Worm (Caenorhabditis elegans) whole organism, young adult: Measurements from ENCODE around the gene W10D9.1.

Source experiments
- F10E7.11 ChIP-seq: sonication (generic microtip); optimal IDR thresholded peaks from 2 replicates; lab custom pipeline; 2017; ENCODE audit warnings: mild to moderate bottlenecking, missing genetic modification characterization, moderate library complexity, missing compliant biosample characterization
- F33H1.4 ChIP-seq: fragments of 200-800 bp; sonication (Bioruptor generic); IDR thresholded peaks from 2 replicates; pipeline ENCODE4 v1.3.6; 2022; ENCODE audit warnings: missing genetic modification reagents, missing genetic modification characterization, missing compliant biosample characterization
- F52B5.7 ChIP-seq: sonication (generic microtip); optimal IDR thresholded peaks from 2 replicates; lab custom pipeline; 2016; ENCODE audit warnings: mild to moderate bottlenecking, missing genetic modification characterization, missing compliant biosample characterization
- F55B11.4 ChIP-seq: sonication (generic microtip); optimal IDR thresholded peaks from 2 replicates; lab custom pipeline; 2016; ENCODE audit warnings: missing compliant biosample characterization, missing genetic modification characterization, borderline replicate concordance; ENCODE audit not compliant: insufficient read depth
- F57C9.4 ChIP-seq: sonication (generic microtip); optimal IDR thresholded peaks from 2 replicates; lab custom pipeline; 2017; ENCODE audit warnings: mild to moderate bottlenecking, missing genetic modification characterization, missing compliant biosample characterization
- K11D2.4 ChIP-seq: fragments of 200-800 bp; sonication (Bioruptor generic); IDR thresholded peaks from 2 replicates; pipeline ENCODE4 v1.3.6; 2022; ENCODE audit warnings: missing genetic modification reagents, missing genetic modification characterization, missing compliant biosample characterization
- T26A5.8 ChIP-seq: sonication (generic microtip); optimal IDR thresholded peaks from 2 replicates; lab custom pipeline; 2016; ENCODE audit warnings: missing genetic modification characterization, missing compliant biosample characterization
- Y53G8AR.9 ChIP-seq: fragments of 200-800 bp; sonication (Bioruptor generic); conservative IDR thresholded peaks from 2 replicates; pipeline ENCODE4 v1.3.6; 2022; ENCODE audit warnings: missing genetic modification reagents, missing genetic modification characterization, missing compliant biosample characterization
- Y56A3A.18 ChIP-seq: fragments of 200-800 bp; sonication (Bioruptor generic); IDR thresholded peaks from 2 replicates; pipeline ENCODE4 v1.3.6; 2022; ENCODE audit warnings: missing genetic modification reagents, missing genetic modification characterization, missing compliant biosample characterization
- akir-1 ChIP-seq: fragments of 200-800 bp; sonication (Bioruptor generic); optimal IDR thresholded peaks from 2 replicates; lab custom pipeline; 2018; ENCODE audit warnings: mild to moderate bottlenecking, missing genetic modification characterization, moderate library complexity, missing compliant biosample characterization
- aptf-3 ChIP-seq: fragments of 200-800 bp; sonication (Bioruptor generic); IDR thresholded peaks from 2 replicates; pipeline ENCODE4 v1.3.6; 2022; ENCODE audit warnings: missing genetic modification characterization, missing compliant biosample characterization
- atf-7 ChIP-seq: sonication (generic microtip); optimal IDR thresholded peaks from 2 replicates; lab custom pipeline; 2017; ENCODE audit warnings: mild to moderate bottlenecking, missing genetic modification characterization, missing compliant biosample characterization
- attf-3 ChIP-seq: fragments of 200-800 bp; sonication (Bioruptor generic); conservative IDR thresholded peaks from 2 replicates; pipeline ENCODE4 v1.3.6; 2022; ENCODE audit warnings: missing genetic modification reagents, missing genetic modification characterization, missing compliant biosample characterization
- attf-5 ChIP-seq: fragments of 200-800 bp; sonication (Bioruptor generic); optimal IDR thresholded peaks from 2 replicates; lab custom pipeline; 2018; ENCODE audit warnings: mild to moderate bottlenecking, missing genetic modification characterization, missing compliant biosample characterization
- cebp-1 ChIP-seq, 2 experiments: fragments of 200-800 bp in 1 of 2; sonication (Bioruptor generic) in 1 of 2; sonication (generic microtip) in 1 of 2; IDR thresholded peaks in 1 of 2; optimal IDR thresholded peaks in 1 of 2; 2 replicates each; pipeline versions ENCODE4 v1.3.6 to Lab custom; 2017 to 2022; ENCODE audit warnings: missing compliant biosample characterization in 2 of 2, missing genetic modification characterization in 2 of 2, mild to moderate bottlenecking in 1 of 2, missing genetic modification reagents in 1 of 2, moderate library complexity in 1 of 2
- cebp-2 ChIP-seq: fragments of 200-800 bp; sonication (Bioruptor generic); IDR thresholded peaks from 2 replicates; pipeline ENCODE4 v1.3.6; 2022; ENCODE audit warnings: missing genetic modification characterization, missing compliant biosample characterization
- ceh-100 ChIP-seq: fragments of 200-800 bp; sonication (Bioruptor generic); IDR thresholded peaks from 2 replicates; pipeline ENCODE4 v1.3.6; 2022; ENCODE audit warnings: missing genetic modification reagents, missing genetic modification characterization, missing compliant biosample characterization
- ceh-58 ChIP-seq: fragments of 200-800 bp; sonication (Bioruptor generic); IDR thresholded peaks from 2 replicates; pipeline ENCODE4 v1.3.6; 2022; ENCODE audit warnings: missing genetic modification characterization, missing compliant biosample characterization
- ceh-79 ChIP-seq: sonication (generic microtip); optimal IDR thresholded peaks from 2 replicates; lab custom pipeline; 2017; ENCODE audit warnings: mild to moderate bottlenecking, missing genetic modification characterization, missing compliant biosample characterization
- dox-1 ChIP-seq: fragments of 200-800 bp; sonication (Bioruptor generic); IDR thresholded peaks from 2 replicates; pipeline ENCODE4 v1.3.6; 2022; ENCODE audit warnings: missing genetic modification reagents, missing genetic modification characterization, missing compliant biosample characterization
- dpff-1 ChIP-seq: sonication (generic microtip); optimal IDR thresholded peaks from 2 replicates; lab custom pipeline; 2017; ENCODE audit warnings: mild to moderate bottlenecking, missing genetic modification characterization, missing compliant biosample characterization
- egl-44 ChIP-seq: fragments of 200-800 bp; sonication (Bioruptor generic); IDR thresholded peaks from 2 replicates; pipeline ENCODE4 v1.3.6; 2022; ENCODE audit warnings: missing genetic modification reagents, missing genetic modification characterization, missing compliant biosample characterization
- egrh-3 ChIP-seq: fragments of 200-800 bp; sonication (Bioruptor generic); IDR thresholded peaks from 2 replicates; pipeline ENCODE4 v1.3.6; 2022; ENCODE audit warnings: missing genetic modification reagents, missing genetic modification characterization, missing compliant biosample characterization
- hsf-1 ChIP-seq: fragments of 200-800 bp; sonication (Bioruptor generic); IDR thresholded peaks from 2 replicates; pipeline ENCODE4 v1.3.6; 2022; ENCODE audit warnings: missing genetic modification reagents, missing genetic modification characterization, missing compliant biosample characterization
- lag-1 ChIP-seq: fragments of 200-800 bp; sonication (Bioruptor generic); IDR thresholded peaks from 2 replicates; pipeline ENCODE4 v1.3.6; 2022; ENCODE audit warnings: missing genetic modification reagents, missing genetic modification characterization, missing compliant biosample characterization
- lin-26 ChIP-seq: fragments of 200-800 bp; sonication (Bioruptor generic); IDR thresholded peaks from 2 replicates; pipeline ENCODE4 v1.3.6; 2022; ENCODE audit warnings: missing genetic modification reagents, missing genetic modification characterization, missing compliant biosample characterization
- lin-40 ChIP-seq: sonication (generic microtip); optimal IDR thresholded peaks from 2 replicates; lab custom pipeline; 2016; ENCODE audit warnings: missing genetic modification characterization, mild to moderate bottlenecking, missing compliant biosample characterization, missing genotype, missing genetic modification reagents
- lir-1 ChIP-seq: fragments of 200-800 bp; sonication (Bioruptor generic); conservative IDR thresholded peaks from 2 replicates; pipeline ENCODE4 v1.3.6; 2022; ENCODE audit warnings: missing genetic modification reagents, missing genetic modification characterization, missing compliant biosample characterization
- lsl-1 ChIP-seq: fragments of 200-800 bp; sonication (Bioruptor generic); optimal IDR thresholded peaks from 2 replicates; lab custom pipeline; 2018; ENCODE audit warnings: mild to moderate bottlenecking, missing genetic modification characterization, moderate library complexity, missing compliant biosample characterization
- lsy-27 ChIP-seq: sonication (generic microtip); optimal IDR thresholded peaks from 2 replicates; lab custom pipeline; 2017; ENCODE audit warnings: missing genetic modification characterization, mild to moderate bottlenecking, missing compliant biosample characterization, antibody characterized with exemption, missing genotype, borderline replicate concordance; ENCODE audit not compliant: insufficient read depth
- mes-4 ChIP-seq: sonication (generic microtip); optimal IDR thresholded peaks from 2 replicates; lab custom pipeline; 2016; ENCODE audit warnings: missing genotype, missing genetic modification characterization, missing compliant biosample characterization
- nfya-1 ChIP-seq: sonication (generic microtip); optimal IDR thresholded peaks from 2 replicates; lab custom pipeline; 2017; ENCODE audit warnings: antibody characterized with exemption, missing compliant biosample characterization, missing genetic modification characterization, borderline replicate concordance; ENCODE audit not compliant: insufficient read depth
- nfyb-1 ChIP-seq: fragments of 200-800 bp; sonication (Bioruptor generic); IDR thresholded peaks from 2 replicates; pipeline ENCODE4 v1.3.6; 2022; ENCODE audit warnings: missing genetic modification reagents, missing genetic modification characterization, missing compliant biosample characterization
- nhr-80 ChIP-seq: sonication (generic microtip); optimal IDR thresholded peaks from 2 replicates; lab custom pipeline; 2016; ENCODE audit warnings: missing genetic modification characterization, missing compliant biosample characterization
- nhr-90 ChIP-seq: sonication (generic microtip); optimal IDR thresholded peaks from 2 replicates; lab custom pipeline; 2016; ENCODE audit warnings: missing genotype, mild to moderate bottlenecking, missing genetic modification characterization, missing compliant biosample characterization
- pha-4 ChIP-seq: fragments of 150-350 bp; sonication (generic microtip); optimal IDR thresholded peaks from 2 replicates; lab custom pipeline; 2014; ENCODE audit warnings: missing biosample characterization, missing genetic modification reagents, missing genetic modification characterization
- rec-8 ChIP-seq, 2 experiments: sonication (generic microtip); optimal IDR thresholded peaks; 2 replicates each; lab custom pipeline; 2016; ENCODE audit warnings: mild to moderate bottlenecking in 2 of 2, missing genetic modification characterization in 2 of 2, missing genetic modification reagents in 2 of 2, missing genotype in 2 of 2, missing biosample characterization in 1 of 2, missing compliant biosample characterization in 1 of 2, moderate library complexity in 1 of 2
- repo-1 ChIP-seq: sonication (generic microtip); optimal IDR thresholded peaks from 2 replicates; lab custom pipeline; 2017; ENCODE audit warnings: mild to moderate bottlenecking, missing genetic modification characterization, missing compliant biosample characterization
- sdz-38 ChIP-seq: sonication (generic microtip); optimal IDR thresholded peaks from 2 replicates; lab custom pipeline; 2016; ENCODE audit warnings: missing genotype, missing genetic modification characterization, missing compliant biosample characterization
- snpc-1.1 ChIP-seq: sonication (generic microtip); optimal IDR thresholded peaks from 2 replicates; lab custom pipeline; 2017; ENCODE audit warnings: missing genetic modification characterization, mild to moderate bottlenecking, missing compliant biosample characterization, antibody characterized with exemption, moderate library complexity, missing genotype, missing genetic modification reagents; ENCODE audit not compliant: insufficient read depth
- somi-1 ChIP-seq: fragments of 200-800 bp; sonication (Bioruptor generic); optimal IDR thresholded peaks from 2 replicates; lab custom pipeline; 2018; ENCODE audit warnings: mild to moderate bottlenecking, missing genetic modification characterization, missing compliant biosample characterization
- sptf-2 ChIP-seq: fragments of 200-800 bp; sonication (Bioruptor generic); optimal IDR thresholded peaks from 2 replicates; lab custom pipeline; 2018; ENCODE audit warnings: mild to moderate bottlenecking, missing genetic modification characterization, missing compliant biosample characterization
- xnd-1 ChIP-seq: sonication (generic microtip); optimal IDR thresholded peaks from 2 replicates; lab custom pipeline; 2016; ENCODE audit warnings: missing genotype, missing genetic modification reagents, missing genetic modification characterization, missing compliant biosample characterization
- ztf-18 ChIP-seq: sonication (generic microtip); optimal IDR thresholded peaks from 2 replicates; lab custom pipeline; 2016; ENCODE audit warnings: missing genotype, mild to moderate bottlenecking, missing genetic modification characterization, missing compliant biosample characterization
- ztf-22 ChIP-seq: fragments of 200-800 bp; sonication (Bioruptor generic); optimal IDR thresholded peaks from 2 replicates; lab custom pipeline; 2018; ENCODE audit warnings: mild to moderate bottlenecking, missing genetic modification characterization, moderate library complexity, missing compliant biosample characterization
- ztf-25 ChIP-seq: fragments of 200-800 bp; sonication (Bioruptor generic); IDR thresholded peaks from 2 replicates; pipeline ENCODE4 v1.3.6; 2022; ENCODE audit warnings: missing genetic modification reagents, missing genetic modification characterization, missing compliant biosample characterization
- ztf-26 ChIP-seq: sonication (generic microtip); optimal IDR thresholded peaks from 2 replicates; lab custom pipeline; 2017; ENCODE audit warnings: missing genetic modification characterization, missing compliant biosample characterization
- ztf-6 ChIP-seq: fragments of 200-800 bp; sonication (Bioruptor generic); IDR thresholded peaks from 2 replicates; pipeline ENCODE4 v1.3.6; 2022; ENCODE audit warnings: missing genetic modification reagents, missing genetic modification characterization, missing compliant biosample characterization

W10D9.1 gene

DNA sequence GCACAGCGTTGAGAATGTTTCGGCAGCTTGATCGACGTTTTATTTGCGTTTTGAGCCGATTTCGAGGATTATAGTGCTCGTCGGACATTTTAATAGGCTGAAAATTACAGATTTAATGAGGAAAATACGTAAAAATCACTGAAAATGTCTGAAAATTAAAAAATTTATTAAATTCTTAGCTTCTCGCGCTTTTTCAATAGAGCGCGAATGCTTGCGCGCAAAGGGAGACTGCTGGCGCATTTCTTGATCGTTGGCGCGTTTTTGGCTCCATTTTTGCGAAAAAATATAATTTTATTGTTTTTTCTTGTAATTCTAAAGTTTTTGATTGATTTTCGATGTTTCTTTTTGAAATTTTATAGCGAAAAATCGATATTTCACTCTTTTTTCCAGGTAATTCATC is 43.9 kb upstream of the W10D9.1 start, which contains the start of the genes dnsn-1 and C24H12.4 (continued):
- TF ChIP-seq K11D2.4 (GFP tag; lab: Robert Waterston, UW): peak; percentile 81
- no peak for TF ChIP-seq sdz-38 (tag; lab: Kevin White, UChicago)
- TF ChIP-seq ceh-58 (GFP tag; lab: Robert Waterston, UW): no peak
- TF ChIP-seq lir-1 (GFP tag; lab: Robert Waterston, UW): peak; percentile 76; the same call in 1 of the 2 replicates
- no peak for TF ChIP-seq sptf-2 (GFP tag; lab: Kevin White, UChicago)
- TF ChIP-seq egrh-3: no peak
- no peak for TF ChIP-seq aptf-3 (GFP tag; lab: Robert Waterston, UW)
- TF ChIP-seq cebp-1 (GFP tag; IDR thresholded peaks at IDR 0.05; lab: Robert Waterston, UW): no peak
- peak; percentile 80 for TF ChIP-seq cebp-1 (tag; optimal IDR thresholded peaks at IDR 0.05; lab: Kevin White, UChicago)
- peak; percentile 67 for TF ChIP-seq ceh-100 (GFP tag; lab: Robert Waterston, UW)
- no peak for TF ChIP-seq akir-1
- TF ChIP-seq ztf-18 (tag; lab: Kevin White, UChicago): peak; percentile 97
- no peak for TF ChIP-seq cebp-2 (GFP tag; lab: Robert Waterston, UW)
- TF ChIP-seq ceh-79 (tag; lab: Kevin White, UChicago): no peak
- peak; percentile 92 for TF ChIP-seq dox-1 (GFP tag; lab: Robert Waterston, UW)
- peak; percentile 63 for TF ChIP-seq repo-1 (tag; lab: Kevin White, UChicago)
- TF ChIP-seq F33H1.4 (GFP tag; lab: Robert Waterston, UW): peak; percentile 68
- no peak for TF ChIP-seq ztf-6 (GFP tag; lab: Robert Waterston, UW)
- TF ChIP-seq nhr-80 (tag; lab: Kevin White, UChicago): peak; percentile 34
- TF ChIP-seq egl-44: 0 out of 2 replicates have a peak, but pooled peaks have one; percentile 20
- peak; percentile 20 for TF ChIP-seq atf-7 (tag; lab: Kevin White, UChicago)
- no peak for TF ChIP-seq nhr-90
- TF ChIP-seq nfyb-1 (GFP tag; lab: Robert Waterston, UW): peak; percentile 89
- no peak for TF ChIP-seq ztf-22
- no peak for TF ChIP-seq somi-1 (GFP tag; lab: Kevin White, UChicago)
- TF ChIP-seq ztf-26 (tag; lab: Kevin White, UChicago): peak; percentile 43
- no peak for TF ChIP-seq dpff-1
- TF ChIP-seq rec-8 (tag; optimal IDR thresholded peaks at IDR 0.05; lab: Kevin White, UChicago): no peak
- no peak for TF ChIP-seq Y56A3A.18
- TF ChIP-seq xnd-1 (tag; lab: Kevin White, UChicago): peak; percentile 44
- peak; percentile 91 for TF ChIP-seq Y53G8AR.9 (GFP tag; lab: Robert Waterston, UW)
- TF ChIP-seq F52B5.7: no peak
- no peak for TF ChIP-seq lin-26 (GFP tag; lab: Robert Waterston, UW)
- peak; percentile 87 for TF ChIP-seq pha-4 (tag; lab: Kevin White, UChicago)
- TF ChIP-seq ztf-25: no peak
- TF ChIP-seq T26A5.8 (tag; lab: Kevin White, UChicago): no peak
- no peak for TF ChIP-seq F10E7.11 (tag; lab: Kevin White, UChicago)
- TF ChIP-seq snpc-1.1: no peak
- TF ChIP-seq lin-40 (tag; lab: Kevin White, UChicago): peak; percentile 92
- TF ChIP-seq hsf-1 (GFP tag; lab: Robert Waterston, UW): 0 out of 2 replicates have a peak, but pooled peaks have one; percentile 12
- peak; percentile 64 for TF ChIP-seq lsl-1 (GFP tag; lab: Kevin White, UChicago)
- no peak for TF ChIP-seq nfya-1
- TF ChIP-seq lag-1 (GFP tag; lab: Robert Waterston, UW): no peak
- no peak for TF ChIP-seq F55B11.4
- TF ChIP-seq attf-3 (GFP tag; lab: Robert Waterston, UW): peak; percentile 58
- TF ChIP-seq attf-5 (GFP tag; lab: Kevin White, UChicago): peak; percentile 76
- no peak for TF ChIP-seq mes-4 (tag; lab: Kevin White, UChicago)
- TF ChIP-seq lsy-27: no peak
- TF ChIP-seq F57C9.4: no peak
